Worm (Caenorhabditis elegans) whole organism, young adult: ENCODE results near the gene C27H5.12.
A peak's percentile ranks its signal among the peaks of the same experiment; 100 is the strongest.

ENCODE experiments used
- B0336.3 ChIP-seq: fragments of 200-800 bp; sonication (Bioruptor generic); IDR thresholded peaks from 2 replicates; pipeline ENCODE4 v1.3.6; 2022; ENCODE audit warnings: missing genetic modification characterization, missing compliant biosample characterization
- C06A6.2 ChIP-seq: fragments of 200-800 bp; sonication (Bioruptor generic); conservative IDR thresholded peaks from 2 replicates; pipeline ENCODE4 v1.3.6; 2022; ENCODE audit warnings: missing genetic modification characterization, missing compliant biosample characterization
- F57C9.4 ChIP-seq: sonication (generic microtip); optimal IDR thresholded peaks from 2 replicates; lab custom pipeline; 2017; ENCODE audit warnings: mild to moderate bottlenecking, missing genetic modification characterization, missing compliant biosample characterization
- K11D2.4 ChIP-seq: fragments of 200-800 bp; sonication (Bioruptor generic); IDR thresholded peaks from 2 replicates; pipeline ENCODE4 v1.3.6; 2022; ENCODE audit warnings: missing genetic modification reagents, missing genetic modification characterization, missing compliant biosample characterization
- Y53G8AR.9 ChIP-seq: fragments of 200-800 bp; sonication (Bioruptor generic); conservative IDR thresholded peaks from 2 replicates; pipeline ENCODE4 v1.3.6; 2022; ENCODE audit warnings: missing genetic modification reagents, missing genetic modification characterization, missing compliant biosample characterization
- Y95B8A.8 ChIP-seq: fragments of 200-800 bp; sonication (Bioruptor generic); IDR thresholded peaks from 2 replicates; pipeline ENCODE4 v1.3.6; 2022; ENCODE audit warnings: missing genetic modification reagents, missing genetic modification characterization, missing compliant biosample characterization
- ama-1 ChIP-seq, 3 experiments: fragments of 150-350 bp in 1 of 3; sonication (generic microtip) in 2 of 3; optimal IDR thresholded peaks; 2 replicates each; lab custom pipeline; 2014 to 2018; ENCODE audit warnings: missing biosample characterization in 2 of 3, missing genetic modification characterization in 2 of 3, missing genetic modification reagents in 2 of 3
- aptf-2 ChIP-seq: fragments of 200-800 bp; sonication (Bioruptor generic); conservative IDR thresholded peaks from 2 replicates; pipeline ENCODE4 v1.3.6; 2022; ENCODE audit warnings: missing genetic modification reagents, missing genetic modification characterization, missing compliant biosample characterization
- attf-3 ChIP-seq: fragments of 200-800 bp; sonication (Bioruptor generic); conservative IDR thresholded peaks from 2 replicates; pipeline ENCODE4 v1.3.6; 2022; ENCODE audit warnings: missing genetic modification reagents, missing genetic modification characterization, missing compliant biosample characterization
- attf-5 ChIP-seq: fragments of 200-800 bp; sonication (Bioruptor generic); optimal IDR thresholded peaks from 2 replicates; lab custom pipeline; 2018; ENCODE audit warnings: mild to moderate bottlenecking, missing genetic modification characterization, missing compliant biosample characterization
- bed-1 ChIP-seq: fragments of 200-800 bp; sonication (Bioruptor generic); IDR thresholded peaks from 2 replicates; pipeline ENCODE4 v1.3.6; 2022; ENCODE audit warnings: missing genetic modification reagents, missing genetic modification characterization, missing compliant biosample characterization
- cebp-1 ChIP-seq, 2 experiments: fragments of 200-800 bp in 1 of 2; sonication (Bioruptor generic) in 1 of 2; sonication (generic microtip) in 1 of 2; IDR thresholded peaks in 1 of 2; optimal IDR thresholded peaks in 1 of 2; 2 replicates each; pipeline versions ENCODE4 v1.3.6 to Lab custom; 2017 to 2022; ENCODE audit warnings: missing compliant biosample characterization in 2 of 2, missing genetic modification characterization in 2 of 2, mild to moderate bottlenecking in 1 of 2, missing genetic modification reagents in 1 of 2, moderate library complexity in 1 of 2
- ceh-100 ChIP-seq: fragments of 200-800 bp; sonication (Bioruptor generic); IDR thresholded peaks from 2 replicates; pipeline ENCODE4 v1.3.6; 2022; ENCODE audit warnings: missing genetic modification reagents, missing genetic modification characterization, missing compliant biosample characterization
- ceh-40 ChIP-seq: fragments of 200-800 bp; sonication (Bioruptor generic); IDR thresholded peaks from 2 replicates; pipeline ENCODE4 v1.3.6; 2022; ENCODE audit warnings: missing genetic modification characterization, missing compliant biosample characterization
- dox-1 ChIP-seq: fragments of 200-800 bp; sonication (Bioruptor generic); IDR thresholded peaks from 2 replicates; pipeline ENCODE4 v1.3.6; 2022; ENCODE audit warnings: missing genetic modification reagents, missing genetic modification characterization, missing compliant biosample characterization
- egrh-3 ChIP-seq: fragments of 200-800 bp; sonication (Bioruptor generic); IDR thresholded peaks from 2 replicates; pipeline ENCODE4 v1.3.6; 2022; ENCODE audit warnings: missing genetic modification reagents, missing genetic modification characterization, missing compliant biosample characterization
- hmg-1.2 ChIP-seq: fragments of 200-800 bp; sonication (Bioruptor generic); IDR thresholded peaks from 2 replicates; pipeline ENCODE4 v1.3.6; 2022; ENCODE audit warnings: missing genetic modification reagents, missing genetic modification characterization, missing compliant biosample characterization
- let-526 ChIP-seq: fragments of 200-800 bp; sonication (Bioruptor generic); IDR thresholded peaks from 2 replicates; pipeline ENCODE4 v1.3.6; 2022; ENCODE audit warnings: missing genetic modification reagents, missing genetic modification characterization, missing compliant biosample characterization
- lin-26 ChIP-seq: fragments of 200-800 bp; sonication (Bioruptor generic); IDR thresholded peaks from 2 replicates; pipeline ENCODE4 v1.3.6; 2022; ENCODE audit warnings: missing genetic modification reagents, missing genetic modification characterization, missing compliant biosample characterization
- lin-40 ChIP-seq: sonication (generic microtip); optimal IDR thresholded peaks from 2 replicates; lab custom pipeline; 2016; ENCODE audit warnings: missing genetic modification characterization, mild to moderate bottlenecking, missing compliant biosample characterization, missing genotype, missing genetic modification reagents
- madf-6 ChIP-seq: fragments of 200-800 bp; sonication (Bioruptor generic); IDR thresholded peaks from 2 replicates; pipeline ENCODE4 v1.3.6; 2022; ENCODE audit warnings: missing genetic modification reagents, missing genetic modification characterization, missing compliant biosample characterization
- mcd-1 ChIP-seq: fragments of 200-800 bp; sonication (Bioruptor generic); IDR thresholded peaks from 2 replicates; pipeline ENCODE4 v1.3.6; 2022; ENCODE audit warnings: missing genetic modification reagents, missing genetic modification characterization, missing compliant biosample characterization
- pbrm-1 ChIP-seq: fragments of 200-800 bp; sonication (Bioruptor generic); IDR thresholded peaks from 2 replicates; pipeline ENCODE4 v1.3.6; 2022; ENCODE audit warnings: missing genetic modification reagents, missing genetic modification characterization, missing compliant biosample characterization
- repo-1 ChIP-seq: sonication (generic microtip); optimal IDR thresholded peaks from 2 replicates; lab custom pipeline; 2017; ENCODE audit warnings: mild to moderate bottlenecking, missing genetic modification characterization, missing compliant biosample characterization
- rpc-1 ChIP-seq, 2 experiments: fragments of 150-350 bp in 1 of 2; sonication (generic microtip) in 1 of 2; optimal IDR thresholded peaks; 2 replicates each; lab custom pipeline; 2014 to 2018; ENCODE audit warnings: missing biosample characterization in 1 of 2, missing genetic modification characterization in 1 of 2, missing genetic modification reagents in 1 of 2, missing genotype in 1 of 2
- snpc-3.4 ChIP-seq: sonication (generic microtip); optimal IDR thresholded peaks from 2 replicates; lab custom pipeline; 2017; ENCODE audit warnings: missing genetic modification characterization, mild to moderate bottlenecking, missing compliant biosample characterization, antibody characterized with exemption, moderate library complexity, missing genotype, missing genetic modification reagents
- snpc-4 ChIP-seq, 5 experiments: fragments of 150-350 bp in 1 of 5; sonication (generic microtip) in 4 of 5; optimal IDR thresholded peaks; 2 replicates each; lab custom pipeline; 2014 to 2018; ENCODE audit warnings: missing genetic modification characterization in 5 of 5, missing biosample characterization in 3 of 5, antibody characterized with exemption in 2 of 5, mild to moderate bottlenecking in 2 of 5, missing compliant biosample characterization in 2 of 5, missing genotype in 2 of 5, moderate library complexity in 2 of 5, missing genetic modification reagents in 1 of 5
- tbx-9 ChIP-seq: sonication (generic microtip); optimal IDR thresholded peaks from 2 replicates; lab custom pipeline; 2016; ENCODE audit warnings: borderline replicate concordance, missing genetic modification characterization, inconsistent platforms, missing compliant biosample characterization
- unc-130 ChIP-seq: sonication (generic microtip); optimal IDR thresholded peaks from 2 replicates; lab custom pipeline; 2016; ENCODE audit warnings: missing genetic modification reagents, missing genetic modification characterization, missing compliant biosample characterization
- xnd-1 ChIP-seq: sonication (generic microtip); optimal IDR thresholded peaks from 2 replicates; lab custom pipeline; 2016; ENCODE audit warnings: missing genotype, missing genetic modification reagents, missing genetic modification characterization, missing compliant biosample characterization
- zfh-2 ChIP-seq: fragments of 200-800 bp; sonication (Bioruptor generic); conservative IDR thresholded peaks from 2 replicates; pipeline ENCODE4 v1.3.6; 2022; ENCODE audit warnings: missing genetic modification reagents, missing genetic modification characterization, missing compliant biosample characterization
- ztf-18 ChIP-seq: sonication (generic microtip); optimal IDR thresholded peaks from 2 replicates; lab custom pipeline; 2016; ENCODE audit warnings: missing genotype, mild to moderate bottlenecking, missing genetic modification characterization, missing compliant biosample characterization
- ztf-25 ChIP-seq: fragments of 200-800 bp; sonication (Bioruptor generic); IDR thresholded peaks from 2 replicates; pipeline ENCODE4 v1.3.6; 2022; ENCODE audit warnings: missing genetic modification reagents, missing genetic modification characterization, missing compliant biosample characterization
- ztf-26 ChIP-seq: sonication (generic microtip); optimal IDR thresholded peaks from 2 replicates; lab custom pipeline; 2017; ENCODE audit warnings: missing genetic modification characterization, missing compliant biosample characterization

Gene C27H5.12

ce11 chrII:7122661-7123418, 38.6 kb downstream of the C27H5.12 start, which contains the start of gene F10E7.11:
Gene F10E7.11 (minus strand): TSS chrII:7122892.
- TF ChIP-seq Y53G8AR.9 = 0 out of 2 replicates have a peak, but pooled peaks have one; percentile 31
- peak; percentile 71; the same call in 1 of the 2 replicates for TF ChIP-seq C06A6.2 (GFP tag; lab: Robert Waterston, UW)
- TF ChIP-seq egrh-3 (GFP tag; lab: Robert Waterston, UW) = peak; percentile 38; the same call in 1 of the 2 replicates
- no peak for TF ChIP-seq repo-1 (tag; lab: Kevin White, UChicago)
- 0 out of 2 replicates have a peak, but pooled peaks have one; percentile 40 for TF ChIP-seq aptf-2 (GFP tag; lab: Robert Waterston, UW)
- TF ChIP-seq attf-3 (GFP tag; lab: Robert Waterston, UW) = 0 out of 2 replicates have a peak, but pooled peaks have one; percentile 39
- TF ChIP-seq unc-130 (GFP tag; lab: Kevin White, UChicago) = peak; percentile 6
- peak; percentile 92 for TF ChIP-seq cebp-1 (GFP tag; IDR thresholded peaks at IDR 0.05; lab: Robert Waterston, UW)
- TF ChIP-seq cebp-1 (tag; optimal IDR thresholded peaks at IDR 0.05; lab: Kevin White, UChicago) = peak; percentile 99
- peak; percentile 4 for TF ChIP-seq xnd-1 (tag; lab: Kevin White, UChicago)
- peak; percentile 26; the same call in 1 of the 2 replicates for TF ChIP-seq lin-26 (GFP tag; lab: Robert Waterston, UW)
- no peak for TF ChIP-seq F57C9.4 (tag; lab: Kevin White, UChicago)
- TF ChIP-seq Y95B8A.8 (GFP tag; lab: Robert Waterston, UW) = 0 out of 2 replicates have a peak, but pooled peaks have one; percentile 13
- TF ChIP-seq B0336.3 (GFP tag; lab: Robert Waterston, UW) = peak; percentile 34; the same call in 1 of the 2 replicates
- no peak for TF ChIP-seq bed-1 (GFP tag; lab: Robert Waterston, UW)
- no peak for TF ChIP-seq ceh-40 (GFP tag; lab: Robert Waterston, UW)
- TF ChIP-seq snpc-4 (GFP tag; optimal IDR thresholded peaks at IDR 0.05; lab: Kevin White, UChicago) = no peak
- TF ChIP-seq snpc-4 (tag; optimal IDR thresholded peaks at IDR 0.05; lab: Kevin White, UChicago) = peak in 2 of 4 experiments; percentile 33 to 34
- TF ChIP-seq attf-5 (GFP tag; lab: Kevin White, UChicago) = peak; percentile 21
- peak; percentile 92 for TF ChIP-seq zfh-2 (GFP tag; lab: Robert Waterston, UW)
- 0 out of 2 replicates have a peak, but pooled peaks have one; percentile 21 for TF ChIP-seq ztf-25 (GFP tag; lab: Robert Waterston, UW)
- TF ChIP-seq tbx-9 (tag; lab: Kevin White, UChicago) = no peak
- 0 out of 2 replicates have a peak, but pooled peaks have one; percentile 42 for TF ChIP-seq let-526
- TF ChIP-seq madf-6 = no peak; the same call in 1 of the 2 replicates
- peak; percentile 7; the same call in 1 of the 2 replicates for TF ChIP-seq hmg-1.2
- peak; percentile 9 for TF ChIP-seq rpc-1 (optimal IDR thresholded peaks at IDR 0.05; lab: Kevin White, UChicago)
- TF ChIP-seq rpc-1 (tag; optimal IDR thresholded peaks at IDR 0.05; lab: Kevin White, UChicago) = no peak
- no peak for TF ChIP-seq ztf-26
- TF ChIP-seq ztf-18 = peak; percentile 52
- TF ChIP-seq lin-40 (tag; lab: Kevin White, UChicago) = no peak
- peak; percentile 58; the same call in 1 of the 2 replicates for TF ChIP-seq K11D2.4
- no peak; the same call in 1 of the 2 replicates for TF ChIP-seq dox-1
- peak; percentile 63 for TF ChIP-seq ceh-100
- peak; percentile 5 for TF ChIP-seq snpc-3.4 (tag; lab: Kevin White, UChicago)
- peak; percentile 78 for TF ChIP-seq mcd-1
- TF ChIP-seq pbrm-1 (GFP tag; lab: Robert Waterston, UW) = peak; percentile 65; the same call in 1 of the 2 replicates
- TF ChIP-seq ama-1 (optimal IDR thresholded peaks at IDR 0.05; lab: Kevin White, UChicago) = no peak
- TF ChIP-seq ama-1 (GFP tag; optimal IDR thresholded peaks at IDR 0.05; lab: Kevin White, UChicago) = no peak
